Worm (Caenorhabditis elegans): Measurements from ENCODE around the gene F20E11.18.

DNA sequence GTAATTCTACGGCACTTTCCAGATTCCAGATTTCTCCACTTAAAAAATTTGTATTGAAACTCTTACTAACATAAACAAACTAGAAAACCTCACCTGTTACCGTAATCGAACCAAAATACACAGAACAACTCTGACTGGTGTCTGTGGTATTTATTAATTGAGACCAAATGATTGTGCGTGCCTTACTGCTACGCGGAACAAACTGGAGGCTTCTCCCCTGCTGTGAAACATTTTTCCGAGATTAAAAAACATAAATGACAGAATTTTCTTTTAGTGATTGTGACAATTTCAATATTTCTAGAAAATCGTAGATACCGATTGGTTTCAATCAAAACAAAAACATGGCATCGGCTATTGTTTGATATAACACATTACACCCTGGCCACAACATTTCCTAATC is 13.4 kb upstream of the F20E11.18 start:
- TF ChIP-seq tbp1 (GFP tag; optimal IDR thresholded peaks at IDR 0.05) (no peak), snpc-1.3 (tag; optimal IDR thresholded peaks at IDR 0.05; ENCODE audit: insufficient read depth) (no peak), ztf-25 (GFP tag; IDR thresholded peaks at IDR 0.05) (no peak), ceh-27 (GFP tag; optimal IDR thresholded peaks at IDR 0.05) (no peak), gei-17 (GFP tag; optimal IDR thresholded peaks at IDR 0.05) (no peak), Y53G8AR.9 (GFP tag; conservative IDR thresholded peaks at IDR 0.05) (no peak), fkh-3 (tag; optimal IDR thresholded peaks at IDR 0.05) (no peak)

All from whole organism, young adult.